Fruit fly (Drosophila melanogaster): ENCODE measurements around the gene Pink1.

dm6 chrX:6656626-6657558 lies 26.7 kb upstream of the Pink1 start:
- TF ChIP-seq pan (optimal IDR thresholded peaks at IDR 0.05) (no peak), EcR (GFP tag; optimal IDR thresholded peaks at IDR 0.05) (no peak)

All from whole organism.